Fruit fly (Drosophila melanogaster): Measurements from ENCODE around the gene CG18754.

CG18754 gene

dm6 chr3R:23652525-23653108, 31.2 kb upstream of the CG18754 start (continued):
- TF ChIP-seq Spps (tag; optimal IDR thresholded peaks at IDR 0.05) (no peak), crol (GFP tag; IDR thresholded peaks at IDR 0.05) (no peak), CG10147 (GFP tag; optimal IDR thresholded peaks at IDR 0.05) (peak; percentile 57), HLHmδ (GFP tag; optimal IDR thresholded peaks at IDR 0.05) (no peak), lab (GFP tag; optimal IDR thresholded peaks at IDR 0.05) (peak; percentile 92), CG13424 (tag; optimal IDR thresholded peaks at IDR 0.05) (peak; percentile 18), run (tag; optimal IDR thresholded peaks at IDR 0.05) (peak; percentile 16), vfl (GFP tag; optimal IDR thresholded peaks at IDR 0.05) (no peak), BtbVII (GFP tag; optimal IDR thresholded peaks at IDR 0.05) (peak; percentile 85), gsb (GFP tag; IDR thresholded peaks at IDR 0.05) (peak; percentile 73), Trl (optimal IDR thresholded peaks at IDR 0.05) (no peak), Trl (GFP tag; optimal IDR thresholded peaks at IDR 0.05) (peak; percentile 55), Dbx (GFP tag; IDR thresholded peaks at IDR 0.05) (peak; percentile 86), CHES-1-like (GFP tag; optimal IDR thresholded peaks at IDR 0.05) (peak; percentile 60), peb (GFP tag; IDR thresholded peaks at IDR 0.05) (no peak), Atf6 (GFP tag; IDR thresholded peaks at IDR 0.05) (peak; percentile 81), knrl (GFP tag; IDR thresholded peaks at IDR 0.05; ENCODE audit: partially characterized antibody) (no peak), HLH3B (GFP tag; IDR thresholded peaks at IDR 0.05) (no peak; the same call in 1 of the 2 replicates), CG3065 (GFP tag; optimal IDR thresholded peaks at IDR 0.05) (no peak), Vsx1 (GFP tag; optimal IDR thresholded peaks at IDR 0.05) (peak; percentile 82), Hand (GFP tag; optimal IDR thresholded peaks at IDR 0.05) (peak; percentile 43), abd-A (tag; optimal IDR thresholded peaks at IDR 0.05) (no peak), bcd (GFP tag; optimal IDR thresholded peaks at IDR 0.05) (peak; percentile 72), tio (GFP tag; optimal IDR thresholded peaks at IDR 0.05) (peak; percentile 6), CG9437 (GFP tag; optimal IDR thresholded peaks at IDR 0.05) (peak; percentile 19), danr (GFP tag; IDR thresholded peaks at IDR 0.05) (no peak), dpn (GFP tag; optimal IDR thresholded peaks at IDR 0.05) (peak; percentile 36 to 59), chinmo (GFP tag; IDR thresholded peaks at IDR 0.05; ENCODE audit: partially characterized antibody) (no peak), Side (GFP tag; optimal IDR thresholded peaks at IDR 0.05) (peak; percentile 61), Rx (GFP tag; IDR thresholded peaks at IDR 0.05) (no peak), chn (GFP tag; optimal IDR thresholded peaks at IDR 0.05) (no peak), usp (GFP tag; optimal IDR thresholded peaks at IDR 0.05) (no peak), grn (GFP tag; optimal IDR thresholded peaks at IDR 0.05) (peak; percentile 9), eyg (GFP tag; optimal IDR thresholded peaks at IDR 0.05) (peak; percentile 51), cato (GFP tag; optimal IDR thresholded peaks at IDR 0.05; ENCODE audit: borderline replicate concordance) (no peak), MTF-1 (GFP tag; optimal IDR thresholded peaks at IDR 0.05; ENCODE audit: borderline replicate concordance) (peak; percentile 44), CkIIα-i1 (GFP tag; IDR thresholded peaks at IDR 0.05) (no peak; the same call in 1 of the 2 replicates), Elba2 (GFP tag; optimal IDR thresholded peaks at IDR 0.05) (no peak), CG5180 (GFP tag; optimal IDR thresholded peaks at IDR 0.05) (peak; percentile 42), BEAF-32 (GFP tag; optimal IDR thresholded peaks at IDR 0.05) (no peak), tx (GFP tag; optimal IDR thresholded peaks at IDR 0.05) (no peak), Hr3 (GFP tag; optimal IDR thresholded peaks at IDR 0.05) (no peak), Neu2 (GFP tag; optimal IDR thresholded peaks at IDR 0.05; ENCODE audit: borderline replicate concordance) (no peak), hkb (optimal IDR thresholded peaks at IDR 0.05) (no peak), hkb (GFP tag; IDR thresholded peaks at IDR 0.05) (peak; percentile 71), ato (GFP tag; IDR thresholded peaks at IDR 0.05; ENCODE audit: partially characterized antibody) (no peak), CG4617 (GFP tag; optimal IDR thresholded peaks at IDR 0.05; ENCODE audit: borderline replicate concordance) (no peak), CG14667 (GFP tag; IDR thresholded peaks at IDR 0.05) (peak; percentile 13; the same call in 1 of the 2 replicates), lilli (GFP tag; optimal IDR thresholded peaks at IDR 0.05) (peak; percentile 59), CG17612 (GFP tag; IDR thresholded peaks at IDR 0.05) (peak; percentile 37; the same call in 1 of the 2 replicates), CG11398 (GFP tag; optimal IDR thresholded peaks at IDR 0.05) (peak; percentile 14)
